Fruit fly (Drosophila melanogaster): ENCODE results near the gene Ir7f.
A peak's percentile ranks its signal among the peaks of the same experiment; 100 is the strongest.

Gene Ir7f

dm6 chrX:7920081-7920688 is 36.4 kb upstream of the Ir7f start, which contains the start of the genes hdm and Ykt6 (continued):
- TF ChIP-seq fd102C (GFP tag; optimal IDR thresholded peaks at IDR 0.05) = no peak
- TF ChIP-seq oc (tag; optimal IDR thresholded peaks at IDR 0.05) = no peak
- TF ChIP-seq MESR4 (GFP tag; optimal IDR thresholded peaks at IDR 0.05) = peak; percentile 94
- TF ChIP-seq Trl (optimal IDR thresholded peaks at IDR 0.05) = no peak
- TF ChIP-seq Trl (GFP tag; optimal IDR thresholded peaks at IDR 0.05) = peak; percentile 84
- TF ChIP-seq fu2 (GFP tag; optimal IDR thresholded peaks at IDR 0.05) = peak; percentile 70
- no peak for TF ChIP-seq Hr78 (GFP tag; optimal IDR thresholded peaks at IDR 0.05)
- TF ChIP-seq CG2875 (GFP tag; optimal IDR thresholded peaks at IDR 0.05) = peak; percentile 55
- peak; percentile 17 for TF ChIP-seq pfk (GFP tag; optimal IDR thresholded peaks at IDR 0.05)
- TF ChIP-seq Bdp1 (GFP tag; optimal IDR thresholded peaks at IDR 0.05) = peak; percentile 79
- peak; percentile 95 for TF ChIP-seq CG16813 (GFP tag; IDR thresholded peaks at IDR 0.05; ENCODE audit: partially characterized antibody)
- peak; percentile 51 for TF ChIP-seq wek (GFP tag; optimal IDR thresholded peaks at IDR 0.05)
- TF ChIP-seq CG15269 (tag; optimal IDR thresholded peaks at IDR 0.05) = no peak
- peak; percentile 88 for TF ChIP-seq CG3995 (GFP tag; optimal IDR thresholded peaks at IDR 0.05)
- no peak for TF ChIP-seq HLHmδ (GFP tag; optimal IDR thresholded peaks at IDR 0.05)
- peak; percentile 59 for TF ChIP-seq CG13296 (GFP tag; optimal IDR thresholded peaks at IDR 0.05)
- TF ChIP-seq Atf3 (GFP tag; optimal IDR thresholded peaks at IDR 0.05) = peak; percentile 69
- TF ChIP-seq tx (GFP tag; optimal IDR thresholded peaks at IDR 0.05) = peak; percentile 74
- TF ChIP-seq en (GFP tag; optimal IDR thresholded peaks at IDR 0.05) = peak; percentile 58
- TF ChIP-seq bbx (GFP tag; IDR thresholded peaks at IDR 0.05; ENCODE audit: partially characterized antibody) = peak; percentile 91
- no peak; the same call in 2 of the 3 replicates for TF ChIP-seq CG17361 (GFP tag; IDR thresholded peaks at IDR 0.05)
- TF ChIP-seq lbe (GFP tag; optimal IDR thresholded peaks at IDR 0.05) = peak; percentile 64
- no peak for TF ChIP-seq ac (GFP tag; optimal IDR thresholded peaks at IDR 0.05)
- peak; percentile 88 for TF ChIP-seq Rfx (GFP tag; IDR thresholded peaks at IDR 0.05)
- peak; percentile 85 for TF ChIP-seq zfh1 (GFP tag; IDR thresholded peaks at IDR 0.05)
- peak; percentile 39 for TF ChIP-seq CG6254 (GFP tag; optimal IDR thresholded peaks at IDR 0.05)
- TF ChIP-seq Lpt (GFP tag; optimal IDR thresholded peaks at IDR 0.05) = no peak
- peak; percentile 68 to 81 for TF ChIP-seq chif (GFP tag; optimal IDR thresholded peaks at IDR 0.05)
- peak; percentile 64 for TF ChIP-seq schlank (tag; optimal IDR thresholded peaks at IDR 0.05)
- TF ChIP-seq CG2129 (GFP tag; IDR thresholded peaks at IDR 0.05; ENCODE audit: partially characterized antibody) = peak; percentile 93
- TF ChIP-seq Kr (GFP tag; optimal IDR thresholded peaks at IDR 0.05) = no peak
- no peak for TF ChIP-seq ATbp (GFP tag; optimal IDR thresholded peaks at IDR 0.05)
- TF ChIP-seq dmrt11E (tag; optimal IDR thresholded peaks at IDR 0.05) = peak; percentile 74
- TF ChIP-seq Gsc (GFP tag; IDR thresholded peaks at IDR 0.05) = peak; percentile 47; the same call in 1 of the 2 replicates
- TF ChIP-seq slou (GFP tag; optimal IDR thresholded peaks at IDR 0.05) = peak; percentile 64
- peak; percentile 74 for TF ChIP-seq CG9215 (GFP tag; IDR thresholded peaks at IDR 0.05)
- TF ChIP-seq CG12155 (GFP tag; optimal IDR thresholded peaks at IDR 0.05) = peak; percentile 86
- no peak for TF ChIP-seq bigmax (GFP tag; optimal IDR thresholded peaks at IDR 0.05)
- TF ChIP-seq Poxn (GFP tag; IDR thresholded peaks at IDR 0.05) = peak; percentile 10; the same call in 1 of the 2 replicates
- peak; percentile 77 for TF ChIP-seq phol (tag; optimal IDR thresholded peaks at IDR 0.05)
- no peak for TF ChIP-seq gce (GFP tag; IDR thresholded peaks at IDR 0.05)
- peak; percentile 53 for TF ChIP-seq Ssrp (tag; optimal IDR thresholded peaks at IDR 0.05)
- TF ChIP-seq CG43689 (GFP tag; IDR thresholded peaks at IDR 0.05) = no peak
- peak; percentile 57 for TF ChIP-seq YL-1 (GFP tag; optimal IDR thresholded peaks at IDR 0.05)
- peak; percentile 80 for TF ChIP-seq CG15696 (tag; optimal IDR thresholded peaks at IDR 0.05)
- TF ChIP-seq CG4282 (GFP tag; optimal IDR thresholded peaks at IDR 0.05) = peak; percentile 70
- TF ChIP-seq pb (GFP tag; optimal IDR thresholded peaks at IDR 0.05) = peak; percentile 31
- peak; percentile 75 for TF ChIP-seq CG14050 (GFP tag; IDR thresholded peaks at IDR 0.05)
- TF ChIP-seq Deaf1 (tag; optimal IDR thresholded peaks at IDR 0.05) = peak; percentile 60
- TF ChIP-seq bowl (GFP tag; IDR thresholded peaks at IDR 0.05) = peak; percentile 63; the same call in 1 of the 2 replicates
